Worm (Caenorhabditis elegans) whole organism, L2 larva: ENCODE measurements around the gene dyc-1.

ENCODE experiments used
- C34F6.9 ChIP-seq: fragments of 150-350 bp; optimal IDR thresholded peaks from 2 replicates; lab custom pipeline; 2014; ENCODE audit warnings: missing biosample characterization, missing genetic modification characterization
- F13H6.1 ChIP-seq: sonication (generic microtip); optimal IDR thresholded peaks from 2 replicates; lab custom pipeline; 2016; ENCODE audit warnings: missing genetic modification characterization, missing compliant biosample characterization
- R02D3.7 ChIP-seq: fragments of 150-350 bp; optimal IDR thresholded peaks from 2 replicates; lab custom pipeline; 2014; ENCODE audit warnings: missing biosample characterization, missing genetic modification characterization
- Y55F3AM.14 ChIP-seq: fragments of 200-800 bp; sonication (Bioruptor generic); optimal IDR thresholded peaks from 2 replicates; lab custom pipeline; 2018; ENCODE audit warnings: mild to moderate bottlenecking, missing genetic modification characterization, missing compliant biosample characterization
- ZK546.5 ChIP-seq: sonication (generic microtip); optimal IDR thresholded peaks from 2 replicates; lab custom pipeline; 2017; ENCODE audit warnings: missing biosample characterization, missing genetic modification characterization
- aly-2 ChIP-seq: fragments of 150-350 bp; optimal IDR thresholded peaks from 2 replicates; lab custom pipeline; 2014; ENCODE audit warnings: missing biosample characterization, missing genetic modification characterization
- blmp-1 ChIP-seq: sonication (generic microtip); optimal IDR thresholded peaks from 2 replicates; lab custom pipeline; 2017; ENCODE audit warnings: missing genetic modification characterization, mild to moderate bottlenecking, missing compliant biosample characterization, antibody characterized with exemption, moderate library complexity; ENCODE audit not compliant: insufficient read depth
- ceh-16 ChIP-seq: fragments of 150-350 bp; optimal IDR thresholded peaks from 2 replicates; lab custom pipeline; 2014; ENCODE audit warnings: missing biosample characterization, missing genetic modification characterization
- ceh-82 ChIP-seq: fragments of 150-350 bp; optimal IDR thresholded peaks from 2 replicates; lab custom pipeline; 2014; ENCODE audit warnings: missing biosample characterization, missing genetic modification characterization
- crh-2 ChIP-seq: sonication (generic microtip); optimal IDR thresholded peaks from 2 replicates; lab custom pipeline; 2017; ENCODE audit warnings: missing biosample characterization, missing genetic modification characterization
- dmd-4 ChIP-seq: sonication (generic microtip); optimal IDR thresholded peaks from 2 replicates; lab custom pipeline; 2017; ENCODE audit warnings: missing biosample characterization, missing genetic modification characterization
- elt-1 ChIP-seq: fragments of 150-350 bp; optimal IDR thresholded peaks from 2 replicates; lab custom pipeline; 2014; ENCODE audit warnings: missing biosample characterization, missing genetic modification characterization
- elt-3 ChIP-seq: sonication (generic microtip); optimal IDR thresholded peaks from 2 replicates; lab custom pipeline; 2017; ENCODE audit warnings: missing biosample characterization, missing genetic modification characterization
- fos-1 ChIP-seq: fragments of 150-350 bp; optimal IDR thresholded peaks from 2 replicates; lab custom pipeline; 2014; ENCODE audit warnings: missing biosample characterization, missing genetic modification characterization
- gmeb-1 ChIP-seq: fragments of 150-350 bp; optimal IDR thresholded peaks from 2 replicates; lab custom pipeline; 2014; ENCODE audit warnings: missing biosample characterization, missing genetic modification characterization
- lin-13 ChIP-seq: fragments of 150-350 bp; optimal IDR thresholded peaks from 2 replicates; lab custom pipeline; 2014; ENCODE audit warnings: missing biosample characterization, missing genetic modification reagents, missing genetic modification characterization
- lsy-2 ChIP-seq, 2 experiments: fragments of 150-350 bp in 1 of 2; sonication (generic microtip) in 1 of 2; optimal IDR thresholded peaks; 2 replicates each; lab custom pipeline; 2014 to 2017; ENCODE audit warnings: missing biosample characterization in 2 of 2, missing genetic modification characterization in 2 of 2
- mab-5 ChIP-seq: fragments of 150-350 bp; optimal IDR thresholded peaks from 2 replicates; lab custom pipeline; 2014; ENCODE audit warnings: missing biosample characterization, missing genetic modification characterization
- nhr-10 ChIP-seq: sonication (generic microtip); optimal IDR thresholded peaks from 2 replicates; lab custom pipeline; 2017; ENCODE audit warnings: missing biosample characterization, missing genetic modification characterization
- nhr-11 ChIP-seq: fragments of 150-350 bp; optimal IDR thresholded peaks from 2 replicates; lab custom pipeline; 2014; ENCODE audit warnings: missing biosample characterization, missing genetic modification characterization
- nhr-12 ChIP-seq: fragments of 150-350 bp; optimal IDR thresholded peaks from 2 replicates; lab custom pipeline; 2014; ENCODE audit warnings: missing biosample characterization, missing genetic modification characterization
- nhr-129 ChIP-seq: fragments of 150-350 bp; optimal IDR thresholded peaks from 2 replicates; lab custom pipeline; 2014; ENCODE audit warnings: missing biosample characterization, missing genetic modification characterization
- nhr-21 ChIP-seq: fragments of 150-350 bp; optimal IDR thresholded peaks from 2 replicates; lab custom pipeline; 2014; ENCODE audit warnings: missing biosample characterization, missing genetic modification characterization
- nhr-23 ChIP-seq: fragments of 150-350 bp; optimal IDR thresholded peaks from 2 replicates; lab custom pipeline; 2014; ENCODE audit warnings: missing biosample characterization, missing genetic modification reagents, missing genetic modification characterization
- nhr-25 ChIP-seq: fragments of 150-350 bp; sonication (generic microtip); optimal IDR thresholded peaks from 3 replicates; lab custom pipeline; 2014; ENCODE audit warnings: missing biosample characterization, missing genetic modification characterization
- nhr-6 ChIP-seq: fragments of 150-350 bp; optimal IDR thresholded peaks from 2 replicates; lab custom pipeline; 2014; ENCODE audit warnings: missing biosample characterization, missing genetic modification characterization
- nhr-77 ChIP-seq: fragments of 150-350 bp; optimal IDR thresholded peaks from 2 replicates; lab custom pipeline; 2014; ENCODE audit warnings: missing biosample characterization, missing genetic modification characterization
- peb-1 ChIP-seq: fragments of 150-350 bp; optimal IDR thresholded peaks from 2 replicates; lab custom pipeline; 2014; ENCODE audit warnings: missing biosample characterization, missing genetic modification characterization
- sem-4 ChIP-seq: fragments of 150-350 bp; optimal IDR thresholded peaks from 2 replicates; lab custom pipeline; 2014; ENCODE audit warnings: missing biosample characterization, missing genetic modification reagents, missing genetic modification characterization
- skn-1 ChIP-seq: sonication (generic microtip); optimal IDR thresholded peaks from 2 replicates; lab custom pipeline; 2017; ENCODE audit warnings: missing biosample characterization, missing genetic modification characterization
- sma-3 ChIP-seq: sonication (generic microtip); optimal IDR thresholded peaks from 2 replicates; lab custom pipeline; 2016; ENCODE audit warnings: missing genetic modification reagents, missing genetic modification characterization, missing compliant biosample characterization
- sma-9 ChIP-seq, 2 experiments: fragments of 150-350 bp in 1 of 2; sonication (generic microtip) in 1 of 2; optimal IDR thresholded peaks; 2 replicates each; lab custom pipeline; 2014 to 2016; ENCODE audit warnings: missing genetic modification characterization in 2 of 2, mild to moderate bottlenecking in 1 of 2, missing biosample characterization in 1 of 2, missing compliant biosample characterization in 1 of 2, missing genetic modification reagents in 1 of 2, moderate library complexity in 1 of 2
- snpc-4 ChIP-seq: fragments of 150-350 bp; optimal IDR thresholded peaks from 2 replicates; lab custom pipeline; 2014; ENCODE audit warnings: missing biosample characterization, missing genetic modification characterization
- unc-39 ChIP-seq: fragments of 150-350 bp; optimal IDR thresholded peaks from 2 replicates; lab custom pipeline; 2014; ENCODE audit warnings: missing biosample characterization, missing genetic modification characterization
- unc-55 ChIP-seq: fragments of 150-350 bp; sonication (generic microtip); optimal IDR thresholded peaks from 3 replicates; lab custom pipeline; 2014; ENCODE audit warnings: missing biosample characterization, missing genetic modification reagents, missing genetic modification characterization
- unc-62 ChIP-seq: fragments of 150-350 bp; optimal IDR thresholded peaks from 2 replicates; lab custom pipeline; 2014; ENCODE audit warnings: missing biosample characterization, missing genetic modification reagents, missing genetic modification characterization
- zag-1 ChIP-seq: fragments of 150-350 bp; optimal IDR thresholded peaks from 2 replicates; lab custom pipeline; 2014; ENCODE audit warnings: missing biosample characterization, missing genetic modification characterization
- ztf-1 ChIP-seq: fragments of 200-800 bp; sonication (Bioruptor generic); conservative IDR thresholded peaks from 2 replicates; pipeline ENCODE4 v1.3.6; 2022; ENCODE audit warnings: missing genetic modification characterization, missing compliant biosample characterization
- ztf-11 ChIP-seq: sonication (generic microtip); optimal IDR thresholded peaks from 2 replicates; lab custom pipeline; 2017; ENCODE audit warnings: missing biosample characterization, missing genetic modification characterization
- ztf-4 ChIP-seq: fragments of 150-350 bp; optimal IDR thresholded peaks from 2 replicates; lab custom pipeline; 2014; ENCODE audit warnings: missing biosample characterization, missing genetic modification characterization

The dyc-1 gene

DNA sequence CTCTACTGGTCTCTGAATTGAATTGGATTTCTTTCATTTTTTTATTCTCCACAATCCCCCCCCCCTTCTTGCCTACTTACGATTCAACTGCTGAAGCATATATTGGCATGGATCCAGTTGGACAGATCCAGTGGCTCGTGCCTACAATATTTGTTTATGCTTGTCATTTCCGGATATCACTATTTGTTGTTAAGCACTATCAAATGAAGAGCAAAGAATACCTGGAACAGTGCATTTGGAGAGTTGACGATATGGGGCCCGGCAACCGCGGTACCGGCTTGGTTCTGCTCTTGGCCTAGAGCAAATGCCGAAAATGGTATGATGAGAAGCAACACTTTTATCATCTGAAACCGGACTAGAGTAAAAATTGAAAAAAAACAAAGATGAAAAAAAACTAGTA lies 18.3 kb downstream of the dyc-1 start, which contains the start of gene lgc-21:
lgc-21 (minus strand) TSS at position 344 of the 400 bp plus-strand sequence.
- TF ChIP-seq nhr-77 (tag; lab: Kevin White, UChicago), result no peak

- TF ChIP-seq unc-62 (GFP tag; lab: Kevin White, UChicago) (no peak), Y55F3AM.14 (GFP tag; lab: Kevin White, UChicago) (no peak), nhr-129 (no peak), sem-4 (tag; lab: Kevin White, UChicago) (peak; percentile 46), blmp-1 (tag; lab: Kevin White, UChicago) (peak; percentile 73), ztf-11 (tag; lab: Kevin White, UChicago) (no peak), nhr-25 (tag; lab: Kevin White, UChicago) (no peak), F13H6.1 (tag; lab: Kevin White, UChicago) (no peak), nhr-11 (no peak), fos-1 (tag; lab: Kevin White, UChicago) (no peak), sma-3 (GFP tag; lab: Kevin White, UChicago) (no peak), dmd-4 (tag; lab: Kevin White, UChicago) (no peak), aly-2 (tag; lab: Kevin White, UChicago) (no peak), gmeb-1 (tag; lab: Kevin White, UChicago) (no peak), skn-1 (tag; lab: Kevin White, UChicago) (no peak), lin-13 (no peak)
Observed at ce11 chrX:14069528-14069927, 20.2 kb downstream of the dyc-1 start.

DNA sequence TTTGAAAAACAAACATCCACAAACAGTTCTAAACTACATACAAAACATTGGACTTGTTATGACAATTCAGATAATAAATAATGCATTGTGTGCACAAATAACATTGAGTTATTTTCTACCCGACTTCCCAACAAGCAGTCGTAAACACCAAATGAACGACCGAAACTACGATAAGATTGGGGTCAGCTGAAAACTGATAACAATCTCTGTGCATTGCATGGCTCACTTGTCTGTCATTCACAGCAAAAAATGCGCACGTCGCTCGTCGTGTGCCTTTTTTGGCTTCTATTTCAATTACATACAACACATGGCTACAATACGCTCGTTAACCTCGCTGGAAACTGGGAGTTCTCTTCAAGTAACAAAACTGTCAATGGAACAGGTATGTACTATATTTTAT lies 21.6 kb downstream of the dyc-1 start, which contains the start of gene C33G3.4:
C33G3.4 (plus strand) TSS at position 213 of the 400 bp plus-strand sequence.
- TF ChIP-seq ceh-16 (tag; lab: Kevin White, UChicago) (no peak), unc-55 (GFP tag; lab: Kevin White, UChicago) (no peak), crh-2 (tag; lab: Kevin White, UChicago) (peak; percentile 19), fos-1 (tag; lab: Kevin White, UChicago) (peak; percentile 64), ceh-82 (tag; lab: Kevin White, UChicago) (no peak), lsy-2 (tag; optimal IDR thresholded peaks at IDR 0.05; lab: Kevin White, UChicago) (no peak), nhr-12 (tag; lab: Kevin White, UChicago) (no peak)

ce11 chrX:14078574-14078973 lies 29.2 kb downstream of the dyc-1 start, which contains the start of gene C33G3.5:
C33G3.5 (minus strand) TSS chrX:14078674.
- TF ChIP-seq nhr-23 (tag; lab: Kevin White, UChicago) (no peak), ceh-16 (tag; lab: Kevin White, UChicago) (no peak), F13H6.1 (tag; lab: Kevin White, UChicago) (no peak)

- no peak for TF ChIP-seq peb-1 (tag; lab: Kevin White, UChicago)
- TF ChIP-seq sma-9 (GFP tag; optimal IDR thresholded peaks at IDR 0.05; lab: Kevin White, UChicago), result no peak
- no peak for TF ChIP-seq sma-9 (tag; optimal IDR thresholded peaks at IDR 0.05; lab: Kevin White, UChicago)
- TF ChIP-seq nhr-77 (tag; lab: Kevin White, UChicago), result no peak
- no peak for TF ChIP-seq unc-39 (tag; lab: Kevin White, UChicago)
- TF ChIP-seq unc-55 (GFP tag; lab: Kevin White, UChicago), result no peak
- TF ChIP-seq crh-2 (tag; lab: Kevin White, UChicago), result no peak
- no peak for TF ChIP-seq ceh-16 (tag; lab: Kevin White, UChicago)
- no peak for TF ChIP-seq elt-1 (tag; lab: Kevin White, UChicago)
- TF ChIP-seq nhr-11, result no peak
- no peak for TF ChIP-seq sma-3 (GFP tag; lab: Kevin White, UChicago)
- no peak for TF ChIP-seq fos-1 (tag; lab: Kevin White, UChicago)
- TF ChIP-seq ztf-11 (tag; lab: Kevin White, UChicago), result no peak
- TF ChIP-seq C34F6.9 (tag; lab: Kevin White, UChicago), result no peak
- TF ChIP-seq blmp-1 (tag; lab: Kevin White, UChicago), result no peak
- no peak for TF ChIP-seq nhr-10 (tag; lab: Kevin White, UChicago)
- no peak for TF ChIP-seq Y55F3AM.14 (GFP tag; lab: Kevin White, UChicago)
- no peak for TF ChIP-seq aly-2 (tag; lab: Kevin White, UChicago)
Observed at ce11 chrX:14084230-14084629, 34.9 kb downstream of the dyc-1 start, which contains the start of gene C33G3.6. C33G3.6 (minus strand) TSS chrX:14084330.

DNA sequence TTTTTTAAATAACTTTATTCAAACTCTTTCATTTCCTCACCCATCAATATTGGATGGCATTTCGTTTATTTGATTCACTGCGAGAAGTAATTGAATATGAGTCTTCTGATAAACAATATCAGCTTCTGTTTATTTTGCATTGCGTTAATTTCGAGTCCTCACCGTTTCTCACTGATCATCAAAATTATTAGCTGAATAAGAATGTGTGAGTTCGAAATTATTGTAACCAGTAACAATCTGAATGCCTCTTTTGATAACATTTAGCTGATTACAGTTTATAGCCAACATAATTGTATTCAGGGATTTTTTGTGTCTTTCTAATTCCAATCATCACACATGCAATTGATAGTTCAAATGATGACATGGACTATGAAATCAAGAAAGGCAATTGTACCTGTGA lies 35.9 kb downstream of the dyc-1 start, which contains the start of gene F16B12.1:
F16B12.1 (plus strand) TSS at position 301 of the 400 bp plus-strand sequence.
- TF ChIP-seq nhr-23 (tag; lab: Kevin White, UChicago), result no peak
- no peak for TF ChIP-seq mab-5 (tag; lab: Kevin White, UChicago)
- no peak for TF ChIP-seq lin-13
- no peak for TF ChIP-seq nhr-6 (tag; lab: Kevin White, UChicago)
- TF ChIP-seq peb-1 (tag; lab: Kevin White, UChicago), result no peak
- TF ChIP-seq ztf-4, result no peak
- no peak for TF ChIP-seq nhr-11
- no peak for TF ChIP-seq R02D3.7 (tag; lab: Kevin White, UChicago)
- no peak for TF ChIP-seq ZK546.5 (tag; lab: Kevin White, UChicago)
- TF ChIP-seq zag-1 (tag; lab: Kevin White, UChicago), result no peak
- TF ChIP-seq nhr-129, result no peak
- no peak for TF ChIP-seq nhr-21
- TF ChIP-seq sem-4 (tag; lab: Kevin White, UChicago), result no peak
- TF ChIP-seq fos-1 (tag; lab: Kevin White, UChicago), result no peak
- TF ChIP-seq nhr-12 (tag; lab: Kevin White, UChicago), result no peak
- TF ChIP-seq ztf-1 (GFP tag; lab: Robert Waterston, UW), result no peak
- no peak for TF ChIP-seq dmd-4 (tag; lab: Kevin White, UChicago)
- no peak for TF ChIP-seq snpc-4 (tag; lab: Kevin White, UChicago)
- no peak for TF ChIP-seq elt-3 (tag; lab: Kevin White, UChicago)
